Fruit fly (Drosophila melanogaster) S2 (cell line): ENCODE data around the gene RhoGEF3.

Source experiments
- CG8478 ChIP-seq: fragments of >200 bp; optimal IDR thresholded peaks from 2 replicates; lab custom pipeline; 2018
- CTCF ChIP-seq, 2 experiments: fragments of >200 bp; optimal IDR thresholded peaks; 2 replicates each; lab custom pipeline; 2018

DNA sequence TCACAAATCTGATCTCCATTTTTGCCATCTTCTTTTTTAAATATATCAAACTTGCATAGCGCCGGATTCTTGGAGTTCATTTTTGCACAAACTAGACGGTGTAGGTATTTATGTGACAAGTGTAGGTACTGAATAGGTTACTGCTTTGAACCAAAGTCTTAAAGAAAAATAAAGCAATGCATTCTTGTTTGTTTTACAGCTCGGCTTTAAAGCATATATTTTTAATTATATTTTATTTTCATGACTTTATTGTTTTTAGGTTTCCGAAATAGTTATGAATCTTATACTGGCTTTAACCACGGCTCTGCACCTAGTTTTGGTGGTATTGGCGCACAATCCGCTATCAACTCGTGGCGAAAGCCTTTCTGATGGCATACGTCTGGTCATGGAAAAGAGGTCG lies 3.9 kb upstream of the RhoGEF3 start, which contains the start of gene CG32845:
- TF ChIP-seq CG8478 (lab: Kevin White, UChicago) (no peak), CTCF (optimal IDR thresholded peaks at IDR 0.05; lab: Kevin White, UChicago) (no peak)
